Worm (Caenorhabditis elegans) whole organism, L4 larva: ENCODE data around the gene srh-40.

Experiments used
- aly-2 ChIP-seq: sonication (generic microtip); optimal IDR thresholded peaks from 2 replicates; lab custom pipeline; 2018; ENCODE audit warnings: missing biosample characterization, missing genetic modification characterization
- nhr-6 ChIP-seq: fragments of 150-350 bp; optimal IDR thresholded peaks from 2 replicates; lab custom pipeline; 2014; ENCODE audit warnings: missing biosample characterization, missing genetic modification characterization
- unc-39 ChIP-seq: sonication (generic microtip); optimal IDR thresholded peaks from 2 replicates; lab custom pipeline; 2017; ENCODE audit warnings: missing biosample characterization, missing genetic modification characterization

- no peak for TF ChIP-seq nhr-6 (tag; lab: Kevin White, UChicago)
- TF ChIP-seq aly-2, result no peak
- no peak for TF ChIP-seq unc-39 (tag; lab: Kevin White, UChicago)
Measured at ce11 chrIII:6639028-6639427, 28.4 kb downstream of the srh-40 start.
